Worm (Caenorhabditis elegans): Measurements from ENCODE around the gene sel-11.
A peak's percentile ranks its signal among the peaks of the same experiment; 100 is the strongest.

Gene sel-11

ce11 chrV:11818786-11819185 is 51.7 kb downstream of the sel-11 start:
- TF ChIP-seq ztf-4 (tag; optimal IDR thresholded peaks at IDR 0.05) (no peak), snpc-4 (tag; optimal IDR thresholded peaks at IDR 0.05) (no peak), ama-1 (optimal IDR thresholded peaks at IDR 0.05) (peak; percentile 55)

DNA sequence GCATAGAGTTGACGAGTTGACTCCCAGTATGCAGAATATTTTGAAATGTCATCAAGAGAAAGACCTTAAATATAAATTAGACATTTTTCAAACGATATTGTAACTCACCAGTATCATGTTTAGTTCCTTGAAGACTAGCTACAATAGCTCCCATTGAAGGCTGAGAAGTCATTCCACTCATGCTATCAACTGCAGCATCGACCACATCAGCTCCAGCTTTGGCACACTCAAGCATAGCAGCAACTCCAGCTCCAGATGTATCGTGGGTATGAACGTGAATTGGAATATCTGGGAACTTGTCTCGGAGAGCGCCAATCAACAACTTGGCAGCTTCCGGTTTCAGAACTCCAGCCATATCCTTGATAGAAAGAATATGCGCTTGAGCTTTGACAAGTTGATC is 52.3 kb downstream of the sel-11 start:
- TF ChIP-seq ama-1 (optimal IDR thresholded peaks at IDR 0.05) (peak; percentile 42), ZK546.5 (tag; optimal IDR thresholded peaks at IDR 0.05) (no peak)
